Fruit fly (Drosophila melanogaster) whole organism, wandering third instar larva: ENCODE measurements around the gene Ire1.

Experiments
- Abd-B ChIP-seq: fragments of >200 bp; optimal IDR thresholded peaks from 2 replicates; lab custom pipeline; 2017; ENCODE audit warnings: missing biosample characterization, missing genetic modification characterization
- CG32264 ChIP-seq: fragments of 200-800 bp; sonication (Bioruptor generic); optimal IDR thresholded peaks from 2 replicates; lab custom pipeline; 2016; ENCODE audit warnings: missing biosample characterization, missing genetic modification characterization
- CG9705 ChIP-seq: fragments of 200-800 bp; sonication (Bioruptor generic); optimal IDR thresholded peaks from 2 replicates; lab custom pipeline; 2018; ENCODE audit warnings: missing biosample characterization, mild to moderate bottlenecking, missing genetic modification characterization
- CrebA ChIP-seq: fragments of 200-800 bp; sonication (Bioruptor generic); optimal IDR thresholded peaks from 2 replicates; lab custom pipeline; 2016; ENCODE audit warnings: missing biosample characterization, mild to moderate bottlenecking, missing genetic modification characterization, borderline replicate concordance
- Dfd ChIP-seq: fragments of >200 bp; optimal IDR thresholded peaks from 2 replicates; lab custom pipeline; 2017; ENCODE audit warnings: missing biosample characterization, missing genetic modification characterization
- Dif ChIP-seq: fragments of 200-275, 200-300 bp; sonication (Bioruptor generic); optimal IDR thresholded peaks from 2 replicates; lab custom pipeline; 2018; ENCODE audit warnings: missing biosample characterization, missing genetic modification characterization; ENCODE audit not compliant: partially characterized antibody
- GATAd ChIP-seq: sonication (Bioruptor generic); optimal IDR thresholded peaks from 2 replicates; lab custom pipeline; 2016; ENCODE audit warnings: missing biosample characterization, missing genetic modification characterization
- HLH106 ChIP-seq: fragments of 200-800 bp; optimal IDR thresholded peaks from 3 replicates; lab custom pipeline; 2019; ENCODE audit warnings: missing biosample characterization, mild to moderate bottlenecking, missing genetic modification characterization, moderate library complexity
- Hnf4 ChIP-seq: fragments of 200-800 bp; sonication (Bioruptor generic); optimal IDR thresholded peaks from 2 replicates; lab custom pipeline; 2016; ENCODE audit warnings: missing biosample characterization, mild to moderate bottlenecking, missing genetic modification characterization
- Hr78 ChIP-seq: fragments of >200 bp; optimal IDR thresholded peaks from 2 replicates; lab custom pipeline; 2017; ENCODE audit warnings: missing biosample characterization, missing genetic modification characterization
- Hr83 ChIP-seq: fragments of 200-300 bp; sonication (Bioruptor generic); optimal IDR thresholded peaks from 2 replicates; lab custom pipeline; 2016; ENCODE audit warnings: missing biosample characterization, mild to moderate bottlenecking, missing genetic modification characterization, moderate library complexity; ENCODE audit not compliant: poor library complexity, severe bottlenecking
- Jra ChIP-seq: sonication (Bioruptor generic); optimal IDR thresholded peaks from 2 replicates; lab custom pipeline; 2016; ENCODE audit warnings: missing biosample characterization, missing genetic modification characterization
- Mio ChIP-seq: sonication (Bioruptor generic); optimal IDR thresholded peaks from 2 replicates; lab custom pipeline; 2016; ENCODE audit warnings: missing biosample characterization, missing genetic modification characterization
- Myc ChIP-seq: fragments of >200 bp; optimal IDR thresholded peaks from 2 replicates; lab custom pipeline; 2017
- N ChIP-seq: fragments of >200 bp; optimal IDR thresholded peaks from 2 replicates; lab custom pipeline; 2018; ENCODE audit warnings: missing biosample characterization, missing external identifiers, missing genetic modification characterization
- OdsH ChIP-seq: fragments of 200-800 bp; sonication (Bioruptor generic); optimal IDR thresholded peaks from 2 replicates; lab custom pipeline; 2016; ENCODE audit warnings: missing biosample characterization, mild to moderate bottlenecking, missing genetic modification characterization
- Rel ChIP-seq, 2 experiments: fragments of 200-800 bp; sonication (Bioruptor generic) in 1 of 2; optimal IDR thresholded peaks; 2 replicates in 1 of 2; 3 replicates in 1 of 2; lab custom pipeline; 2016 to 2019; ENCODE audit warnings: mild to moderate bottlenecking in 2 of 2, missing biosample characterization in 2 of 2, missing genetic modification characterization in 2 of 2, moderate library complexity in 1 of 2
- Sp1 ChIP-seq: fragments of 200-800 bp; sonication (Bioruptor generic); optimal IDR thresholded peaks from 3 replicates; lab custom pipeline; 2019; ENCODE audit warnings: missing biosample characterization, mild to moderate bottlenecking, missing genetic modification characterization, moderate library complexity
- Vsx2 ChIP-seq: fragments of 200-300, 225-300 bp; sonication (Bioruptor generic); optimal IDR thresholded peaks from 2 replicates; lab custom pipeline; 2018; ENCODE audit warnings: missing biosample characterization, missing genetic modification characterization; ENCODE audit not compliant: partially characterized antibody
- br ChIP-seq: fragments of 200-800 bp; sonication (Bioruptor generic); optimal IDR thresholded peaks from 2 replicates; lab custom pipeline; 2016; ENCODE audit warnings: missing biosample characterization, missing genetic modification characterization
- brk ChIP-seq: fragments of 200-800 bp; sonication (Bioruptor generic); optimal IDR thresholded peaks from 2 replicates; lab custom pipeline; 2016; ENCODE audit warnings: missing biosample characterization, mild to moderate bottlenecking, missing genetic modification characterization
- dl ChIP-seq, 2 experiments: fragments of 175-275, 200-275 bp in 1 of 2; fragments of 200-275 bp in 1 of 2; sonication (Bioruptor generic); optimal IDR thresholded peaks; lab custom pipeline; 2018; ENCODE audit warnings: mild to moderate bottlenecking in 2 of 2, missing biosample characterization in 2 of 2, missing genetic modification characterization in 2 of 2, moderate library complexity in 2 of 2; ENCODE audit not compliant: partially characterized antibody in 2 of 2, insufficient read depth in 1 of 2
- dmrt93B ChIP-seq: fragments of 200-800 bp; sonication (Bioruptor generic); optimal IDR thresholded peaks from 2 replicates; lab custom pipeline; 2018; ENCODE audit warnings: missing biosample characterization, mild to moderate bottlenecking, missing genetic modification characterization
- dsf ChIP-seq: sonication (Bioruptor generic); optimal IDR thresholded peaks from 2 replicates; lab custom pipeline; 2016; ENCODE audit warnings: missing biosample characterization, missing genetic modification characterization, borderline replicate concordance
- ey ChIP-seq: fragments of 200-800 bp; sonication (Bioruptor generic); optimal IDR thresholded peaks from 2 replicates; lab custom pipeline; 2016; ENCODE audit warnings: missing biosample characterization, missing genetic modification characterization
- foxo ChIP-seq, 2 experiments: fragments of 200-800 bp; sonication (Bioruptor generic); optimal IDR thresholded peaks; 2 replicates in 1 of 2; 3 replicates in 1 of 2; lab custom pipeline; 2016 to 2017; ENCODE audit warnings: missing biosample characterization in 2 of 2, missing genetic modification characterization in 2 of 2
- fru ChIP-seq: fragments of 200-800 bp; sonication (Bioruptor generic); optimal IDR thresholded peaks from 3 replicates; lab custom pipeline; 2016; ENCODE audit warnings: missing biosample characterization, mild to moderate bottlenecking, missing genetic modification characterization
- h ChIP-seq: fragments of 200-800 bp; sonication (Bioruptor generic); optimal IDR thresholded peaks from 3 replicates; lab custom pipeline; 2016; ENCODE audit warnings: missing biosample characterization, mild to moderate bottlenecking, missing genetic modification characterization
- jim ChIP-seq: fragments of 175-275, 200-325 bp; sonication (Bioruptor generic); optimal IDR thresholded peaks from 2 replicates; lab custom pipeline; 2016; ENCODE audit warnings: missing biosample characterization, mild to moderate bottlenecking, missing genetic modification characterization
- lola ChIP-seq: fragments of >200 bp; optimal IDR thresholded peaks from 2 replicates; lab custom pipeline; 2017; ENCODE audit warnings: missing biosample characterization, missing genetic modification characterization
- pan ChIP-seq: fragments of >200 bp; optimal IDR thresholded peaks from 2 replicates; lab custom pipeline; 2017
- psq ChIP-seq: fragments of 200-800 bp; sonication (Bioruptor generic); optimal IDR thresholded peaks from 3 replicates; lab custom pipeline; 2017; ENCODE audit warnings: missing biosample characterization, mild to moderate bottlenecking, missing genetic modification characterization, moderate library complexity
- rgr ChIP-seq: fragments of 200-800 bp; sonication (Bioruptor generic); optimal IDR thresholded peaks from 3 replicates; lab custom pipeline; 2016; ENCODE audit warnings: missing biosample characterization, mild to moderate bottlenecking, missing genetic modification characterization
- sage ChIP-seq: fragments of 200-800 bp; sonication (Bioruptor generic); optimal IDR thresholded peaks from 2 replicates; lab custom pipeline; 2016; ENCODE audit warnings: missing biosample characterization, mild to moderate bottlenecking, missing genetic modification characterization
- sv ChIP-seq: fragments of 200-800 bp; sonication (Bioruptor generic); optimal IDR thresholded peaks from 3 replicates; lab custom pipeline; 2016; ENCODE audit warnings: missing biosample characterization, missing genetic modification characterization
- tai ChIP-seq: sonication (Bioruptor generic); optimal IDR thresholded peaks from 2 replicates; lab custom pipeline; 2016; ENCODE audit warnings: missing biosample characterization, missing genetic modification characterization
- usp ChIP-seq: fragments of >200 bp; optimal IDR thresholded peaks from 2 replicates; lab custom pipeline; 2017; ENCODE audit warnings: missing biosample characterization, missing genetic modification characterization
- woc ChIP-seq: sonication (Bioruptor generic); optimal IDR thresholded peaks from 2 replicates; lab custom pipeline; 2016; ENCODE audit warnings: missing biosample characterization, mild to moderate bottlenecking, missing genetic modification characterization

Gene Ire1

dm6 chr3R:19909541-19910182, 48.6 kb upstream of the Ire1 start:
- TF ChIP-seq usp = no peak
- TF ChIP-seq Hnf4 (GFP tag; lab: Kevin White, UChicago) = no peak
- TF ChIP-seq woc (GFP tag; lab: Kevin White, UChicago) = no peak
- TF ChIP-seq Hr83 (GFP tag; lab: Kevin White, UChicago) = no peak
- no peak for TF ChIP-seq h (GFP tag; lab: Kevin White, UChicago)
- no peak for TF ChIP-seq dsf (GFP tag; lab: Kevin White, UChicago)
- no peak for TF ChIP-seq Myc (lab: Kevin White, UChicago)
- TF ChIP-seq fru (GFP tag; lab: Kevin White, UChicago) = no peak
- TF ChIP-seq OdsH = no peak
- no peak for TF ChIP-seq N (GFP tag; lab: Kevin White, UChicago)
- no peak for TF ChIP-seq foxo (GFP tag; optimal IDR thresholded peaks at IDR 0.05; lab: Kevin White, UChicago)
- TF ChIP-seq Abd-B = no peak
- TF ChIP-seq Hr78 (GFP tag; lab: Kevin White, UChicago) = no peak
- TF ChIP-seq pan (lab: Kevin White, UChicago) = no peak
- no peak for TF ChIP-seq Mio (GFP tag; lab: Kevin White, UChicago)
- TF ChIP-seq jim (GFP tag; lab: Kevin White, UChicago) = no peak
- TF ChIP-seq CG32264 (GFP tag; lab: Kevin White, UChicago) = no peak
- TF ChIP-seq, all 38 proteins: peak for 0

- TF ChIP-seq dl (GFP tag; optimal IDR thresholded peaks at IDR 0.05; lab: Kevin White, UChicago; ENCODE audit: insufficient read depth in 1 of 2, partially characterized antibody in 2 of 2) (no peak), woc (GFP tag; lab: Kevin White, UChicago) (peak; percentile 41), Rel (GFP tag; optimal IDR thresholded peaks at IDR 0.05; lab: Kevin White, UChicago) (peak; percentile 17), Rel (tag; optimal IDR thresholded peaks at IDR 0.05; lab: Kevin White, UChicago) (no peak), GATAd (no peak), Mio (GFP tag; lab: Kevin White, UChicago) (no peak), CrebA (no peak), CG32264 (GFP tag; lab: Kevin White, UChicago) (peak; percentile 64), Myc (lab: Kevin White, UChicago) (no peak), Dfd (no peak), Dif (GFP tag; lab: Kevin White, UChicago) (no peak), jim (GFP tag; lab: Kevin White, UChicago) (no peak), sage (GFP tag; lab: Kevin White, UChicago) (peak; percentile 40), dmrt93B (GFP tag; lab: Kevin White, UChicago) (peak; percentile 44), HLH106 (tag; lab: Kevin White, UChicago) (peak; percentile 40), ey (peak; percentile 83), fru (GFP tag; lab: Kevin White, UChicago) (peak; percentile 69), h (GFP tag; lab: Kevin White, UChicago) (peak; percentile 88), Jra (GFP tag; lab: Kevin White, UChicago) (peak; percentile 56), tai (GFP tag; lab: Kevin White, UChicago) (no peak), dsf (GFP tag; lab: Kevin White, UChicago) (peak; percentile 23), brk (peak; percentile 75), Sp1 (GFP tag; lab: Kevin White, UChicago) (peak; percentile 39), pan (lab: Kevin White, UChicago) (no peak), Abd-B (no peak), sv (GFP tag; lab: Kevin White, UChicago) (peak; percentile 77), Hr83 (GFP tag; lab: Kevin White, UChicago) (peak; percentile 45), Vsx2 (GFP tag; lab: Kevin White, UChicago) (no peak), br (GFP tag; lab: Kevin White, UChicago) (peak; percentile 88), CG9705 (GFP tag; lab: Kevin White, UChicago) (no peak), lola (GFP tag; lab: Kevin White, UChicago) (no peak), rgr (GFP tag; lab: Kevin White, UChicago) (peak; percentile 87), N (GFP tag; lab: Kevin White, UChicago) (no peak), Hr78 (GFP tag; lab: Kevin White, UChicago) (no peak), OdsH (peak; percentile 82), psq (GFP tag; lab: Kevin White, UChicago) (peak; percentile 69), usp (no peak), Hnf4 (GFP tag; lab: Kevin White, UChicago) (peak; percentile 80), foxo (GFP tag; optimal IDR thresholded peaks at IDR 0.05; lab: Kevin White, UChicago) (peak; percentile 5 to 85)
Observed at dm6 chr3R:19908863-19909343, 47.8 kb upstream of the Ire1 start.
